Worm (Caenorhabditis elegans) whole organism, early embryonic: ENCODE measurements around the gene C49C3.8.

Experiments used
- F13C5.2 ChIP-seq: sonication (generic microtip); optimal IDR thresholded peaks from 2 replicates; lab custom pipeline; 2017; ENCODE audit warnings: mild to moderate bottlenecking, missing genetic modification characterization, inconsistent platforms, missing compliant biosample characterization
- aly-1 ChIP-seq: sonication (generic microtip); optimal IDR thresholded peaks from 2 replicates; lab custom pipeline; 2016; ENCODE audit warnings: missing genetic modification characterization, missing compliant biosample characterization
- ama-1 ChIP-seq: fragments of 150-350 bp; optimal IDR thresholded peaks from 2 replicates; lab custom pipeline; 2014
- ceh-13 ChIP-seq: fragments of 200-800 bp; sonication (Bioruptor generic); optimal IDR thresholded peaks from 2 replicates; lab custom pipeline; 2018; ENCODE audit warnings: mild to moderate bottlenecking, missing genetic modification characterization, missing compliant biosample characterization
- ceh-36 ChIP-seq: sonication (generic microtip); optimal IDR thresholded peaks from 2 replicates; lab custom pipeline; 2016; ENCODE audit warnings: missing genetic modification characterization, inconsistent platforms, missing compliant biosample characterization
- ets-7 ChIP-seq: sonication (generic microtip); optimal IDR thresholded peaks from 2 replicates; lab custom pipeline; 2016; ENCODE audit warnings: missing genotype, missing genetic modification characterization, missing compliant biosample characterization
- hmbx-1 ChIP-seq: sonication (generic microtip); optimal IDR thresholded peaks from 2 replicates; lab custom pipeline; 2016; ENCODE audit warnings: mild to moderate bottlenecking, missing genetic modification characterization, missing compliant biosample characterization
- hmg-4 ChIP-seq: fragments of 200-800 bp; sonication (Bioruptor generic); optimal IDR thresholded peaks from 2 replicates; lab custom pipeline; 2018; ENCODE audit warnings: mild to moderate bottlenecking, missing genetic modification characterization, missing compliant biosample characterization
- hnd-1 ChIP-seq: sonication (generic microtip); optimal IDR thresholded peaks from 2 replicates; lab custom pipeline; 2016; ENCODE audit warnings: missing genetic modification characterization, missing compliant biosample characterization
- pes-1 ChIP-seq: fragments of 200-800 bp; sonication (Bioruptor generic); IDR thresholded peaks from 2 replicates; pipeline ENCODE4 v1.3.6; 2022; ENCODE audit warnings: missing genetic modification reagents, missing genetic modification characterization, missing compliant biosample characterization
- scrt-1 ChIP-seq: fragments of 200-800 bp; sonication (Bioruptor generic); IDR thresholded peaks from 2 replicates; pipeline ENCODE4 v1.3.6; 2022; ENCODE audit warnings: missing genetic modification characterization, missing compliant biosample characterization
- sea-1 ChIP-seq: fragments of 200-800 bp; sonication (Bioruptor generic); conservative IDR thresholded peaks from 2 replicates; pipeline ENCODE4 v1.3.6; 2022; ENCODE audit warnings: missing genetic modification characterization, missing compliant biosample characterization
- tbx-11 ChIP-seq: fragments of 200-800 bp; sonication (Bioruptor generic); IDR thresholded peaks from 2 replicates; pipeline ENCODE4 v1.3.6; 2022; ENCODE audit warnings: missing genetic modification characterization, missing compliant biosample characterization
- tbx-37 ChIP-seq: fragments of 200-800 bp; sonication (Bioruptor generic); conservative IDR thresholded peaks from 2 replicates; pipeline ENCODE4 v1.3.6; 2022; ENCODE audit warnings: missing genetic modification reagents, missing genetic modification characterization, missing compliant biosample characterization

The C49C3.8 gene

DNA sequence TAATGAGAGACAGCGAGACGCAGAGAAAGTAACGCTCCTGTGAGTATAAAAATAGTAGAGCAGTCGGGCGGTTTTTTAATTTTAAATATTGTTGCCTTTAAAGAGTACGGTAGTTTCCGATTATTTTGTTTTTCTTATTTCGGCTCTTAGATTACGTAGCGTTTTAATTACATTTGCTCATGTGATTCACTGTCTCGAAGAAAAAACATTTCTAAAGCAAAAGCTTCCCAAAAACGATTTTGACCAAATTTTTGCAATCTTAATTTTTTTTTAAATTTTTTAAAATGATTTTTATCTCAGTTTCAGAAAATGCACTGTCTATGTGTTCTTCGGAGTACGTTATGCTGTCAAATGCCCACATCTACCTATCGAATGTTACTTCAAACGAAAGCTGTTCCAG, 41.1 kb downstream of the C49C3.8 start, which contains the start of gene haf-1:
haf-1 (plus strand) TSS at position 301 of the 400 bp plus-strand sequence.
- TF ChIP-seq F13C5.2 (tag; lab: Kevin White, UChicago) (no peak), ama-1 (lab: Kevin White, UChicago) (no peak), tbx-11 (GFP tag; lab: Robert Waterston, UW) (no peak), scrt-1 (GFP tag; lab: Robert Waterston, UW) (no peak), hmg-4 (no peak), ceh-36 (tag; lab: Kevin White, UChicago) (no peak), pes-1 (no peak)

DNA sequence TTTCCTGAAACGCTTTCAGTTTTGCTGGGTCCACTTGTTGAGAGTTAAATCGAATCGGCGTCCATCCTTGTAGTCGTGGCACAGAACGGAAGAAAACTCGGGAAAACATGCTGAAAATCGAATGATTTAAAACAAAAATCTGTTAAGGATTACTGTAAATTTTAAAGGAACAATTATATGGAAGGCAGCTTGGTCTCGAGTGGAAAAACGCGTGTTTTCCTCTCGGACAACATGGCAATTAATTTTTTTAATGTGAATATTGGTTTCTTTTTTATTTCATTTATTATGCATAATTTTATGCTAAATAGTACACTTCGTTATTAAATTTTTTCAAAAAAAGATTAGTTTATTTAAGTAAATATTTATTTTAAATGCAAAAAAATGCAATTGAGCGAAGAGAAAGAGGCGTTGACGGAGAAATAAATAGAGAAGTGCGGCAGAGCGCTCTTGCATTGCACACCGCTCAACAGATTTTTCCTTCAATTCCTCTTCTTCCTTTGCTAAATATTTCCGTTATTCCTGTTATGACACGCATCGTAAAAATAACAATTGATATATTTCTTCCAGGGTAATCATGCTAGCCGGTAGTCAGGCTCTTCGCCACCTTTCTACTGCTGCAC, 45.2 kb downstream of the C49C3.8 start, which contains the start of the genes C30H6.9 and dlat-2:
C30H6.9 (minus strand) TSS at position 110 of the 620 bp plus-strand sequence.
dlat-2 (plus strand) TSS at position 566 of the 620 bp plus-strand sequence.
- TF ChIP-seq F13C5.2 (tag; lab: Kevin White, UChicago): peak; percentile 32
- TF ChIP-seq ceh-36 (tag; lab: Kevin White, UChicago): no peak

DNA sequence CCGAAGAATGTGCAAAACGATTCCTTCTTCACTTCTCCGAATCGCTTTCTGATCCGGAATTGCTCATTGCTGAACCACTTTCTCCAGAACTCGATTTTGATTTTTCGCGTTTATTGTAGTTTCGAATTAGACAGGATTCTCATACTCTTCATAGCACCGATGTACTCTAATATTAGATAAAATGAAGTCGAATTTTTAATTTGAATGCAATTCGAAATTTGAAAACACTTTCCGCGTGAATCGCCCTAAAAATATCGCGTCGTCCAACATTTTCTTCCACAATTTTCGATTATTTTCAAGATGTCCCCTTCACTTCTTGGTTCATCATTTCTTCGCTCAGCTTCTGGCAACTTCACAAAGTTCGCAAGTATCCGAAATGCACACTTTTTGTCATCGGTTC, 47.0 kb downstream of the C49C3.8 start, which contains the start of gene C30H6.8:
C30H6.8 (plus strand) TSS at position 301 of the 400 bp plus-strand sequence.
- no peak for TF ChIP-seq ama-1 (lab: Kevin White, UChicago)
- no peak for TF ChIP-seq hnd-1 (tag; lab: Kevin White, UChicago)
- TF ChIP-seq ceh-13 (GFP tag; lab: Kevin White, UChicago): no peak
- TF ChIP-seq pes-1: no peak
- no peak for TF ChIP-seq ets-7 (tag; lab: Kevin White, UChicago)
- TF ChIP-seq aly-1 (tag; lab: Kevin White, UChicago): no peak

DNA sequence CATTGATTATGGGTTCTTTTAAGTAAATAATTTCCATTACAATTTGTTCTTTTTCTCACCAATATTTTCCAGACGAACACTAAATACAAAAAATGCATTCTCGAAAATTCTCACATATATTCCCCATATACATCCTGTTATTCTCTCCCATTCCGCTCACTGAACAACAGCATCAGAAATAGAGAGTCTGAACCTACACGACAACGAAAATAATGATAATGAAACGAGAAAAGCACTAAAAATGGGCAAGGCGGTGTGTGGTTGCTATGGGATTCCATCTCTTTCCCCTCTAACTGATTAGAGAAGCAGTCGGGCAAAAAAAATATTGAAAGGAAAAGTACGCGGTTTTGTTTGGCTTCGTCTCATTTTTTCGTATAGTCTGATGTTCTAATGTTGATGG, 48.0 kb downstream of the C49C3.8 start, which contains the start of gene C30H6.12:
C30H6.12 (plus strand) TSS at position 301 of the 400 bp plus-strand sequence.
- no peak for TF ChIP-seq hmbx-1 (tag; lab: Kevin White, UChicago)
- TF ChIP-seq sea-1 (GFP tag; lab: Robert Waterston, UW): no peak
- no peak for TF ChIP-seq tbx-37
- no peak for TF ChIP-seq hnd-1 (tag; lab: Kevin White, UChicago)
- no peak for TF ChIP-seq pes-1
- TF ChIP-seq scrt-1 (GFP tag; lab: Robert Waterston, UW): no peak
- no peak for TF ChIP-seq ama-1 (lab: Kevin White, UChicago)
- no peak for TF ChIP-seq aly-1 (tag; lab: Kevin White, UChicago)
- TF ChIP-seq hmg-4: no peak
